Worm (Caenorhabditis elegans) whole organism, dauer: ENCODE data around the gene F59A6.13.

Experiments
- unc-62 ChIP-seq: sonication (generic microtip); optimal IDR thresholded peaks from 2 replicates; lab custom pipeline; 2017; ENCODE audit warnings: missing biosample characterization, missing genetic modification reagents, missing genetic modification characterization

Gene F59A6.13

DNA sequence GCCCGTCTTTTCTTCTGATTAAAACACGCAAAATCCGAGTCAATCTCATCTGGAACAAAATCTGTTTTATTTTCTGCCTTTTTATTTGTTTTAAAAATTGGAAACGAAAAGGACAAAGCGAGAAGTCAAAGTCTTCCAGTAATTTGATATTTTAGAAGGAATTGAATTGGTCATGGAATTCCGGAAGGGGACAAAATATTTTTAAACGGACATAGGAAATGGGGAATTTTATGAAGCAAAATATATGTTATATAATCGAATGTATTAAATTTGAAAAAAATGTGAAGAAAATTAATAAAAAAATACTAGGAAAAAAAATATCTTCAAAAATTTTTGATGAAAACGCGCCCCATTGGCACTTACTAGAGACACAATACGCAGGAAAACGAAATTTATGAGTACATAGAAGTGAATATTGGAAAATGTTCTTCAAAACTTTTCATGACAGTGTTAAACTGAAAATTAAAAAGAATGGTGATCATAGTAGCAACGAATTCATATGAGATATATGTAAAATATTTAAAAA is 18.1 kb downstream of the F59A6.13 start, which contains the start of gene F33G12.7:
TSS of gene F33G12.7 (minus strand) at position 51 of the 526 bp plus-strand sequence.
- no peak for TF ChIP-seq unc-62 (GFP tag; lab: Kevin White, UChicago)

DNA sequence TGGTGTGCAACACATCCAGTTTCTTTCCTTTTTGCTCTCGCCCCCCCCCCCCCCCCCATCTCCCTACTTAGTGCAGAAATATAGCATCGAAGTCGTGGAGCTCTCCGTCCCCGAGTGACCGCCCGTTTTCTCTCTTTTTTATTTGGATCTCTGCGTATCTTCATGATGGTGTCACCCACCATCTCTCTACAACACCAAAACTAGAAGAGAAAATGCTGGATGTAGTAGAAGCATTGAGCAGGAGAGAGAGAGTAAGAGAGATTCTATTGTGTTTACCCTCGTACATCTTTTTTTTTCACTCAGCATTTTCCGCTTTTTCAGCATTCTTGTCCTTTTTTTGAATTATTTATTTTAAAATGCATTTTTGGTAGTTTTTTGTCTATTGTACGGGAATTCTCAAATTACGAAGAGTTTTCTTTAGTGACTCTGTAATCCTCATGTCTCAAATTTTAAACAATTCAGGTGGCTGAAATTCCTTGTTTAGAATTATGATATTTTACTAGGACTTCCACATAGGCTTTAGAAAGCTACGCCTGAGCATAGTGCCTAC is 19.9 kb downstream of the F59A6.13 start:
- TF ChIP-seq unc-62 (GFP tag; lab: Kevin White, UChicago), result no peak

- no peak for TF ChIP-seq unc-62 (GFP tag; lab: Kevin White, UChicago)
Measured at ce11 chrII:5046209-5047200, 23.9 kb downstream of the F59A6.13 start.

DNA sequence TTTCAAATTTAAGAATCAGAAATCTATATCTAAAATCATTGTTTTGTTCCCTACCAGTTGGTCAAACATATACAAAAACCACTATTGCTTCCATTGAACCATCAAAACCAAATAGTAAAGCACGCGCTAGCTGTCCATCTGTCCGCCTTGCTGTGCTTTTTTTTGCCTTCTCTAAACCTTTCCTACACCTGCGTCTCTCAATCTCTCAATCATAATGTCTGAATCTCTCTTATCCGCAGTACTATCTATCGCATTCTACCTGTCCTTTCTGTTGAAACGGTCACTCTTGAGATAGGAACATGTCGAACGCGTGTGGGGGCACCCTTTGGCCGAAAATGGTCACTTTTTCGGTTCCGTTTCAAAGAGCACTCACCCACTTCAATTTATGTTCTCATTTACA is 24.7 kb downstream of the F59A6.13 start:
- no peak for TF ChIP-seq unc-62 (GFP tag; lab: Kevin White, UChicago)

- no peak for TF ChIP-seq unc-62 (GFP tag; lab: Kevin White, UChicago)
Measured at ce11 chrII:5048185-5048795, 25.7 kb downstream of the F59A6.13 start.

DNA sequence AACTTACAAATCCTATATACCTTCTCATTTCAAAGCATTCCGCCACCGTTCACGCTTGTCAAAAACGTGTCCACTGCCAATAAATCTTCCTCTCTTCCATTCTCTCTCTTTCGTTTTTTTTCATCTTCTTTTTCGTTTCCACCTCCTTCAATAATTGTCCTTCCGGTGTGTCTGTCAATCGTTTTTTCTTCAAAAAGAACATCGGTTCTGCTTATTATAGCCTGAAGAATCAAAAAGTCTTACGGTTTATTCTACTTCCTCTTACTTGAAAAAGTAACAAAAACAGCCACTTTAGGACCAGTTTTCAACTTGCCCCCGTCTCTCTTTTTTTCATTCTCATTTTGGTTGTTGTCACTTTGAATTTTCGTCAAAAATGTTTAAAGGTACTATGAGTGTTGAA is 26.6 kb downstream of the F59A6.13 start:
- no peak for TF ChIP-seq unc-62 (GFP tag; lab: Kevin White, UChicago)

DNA sequence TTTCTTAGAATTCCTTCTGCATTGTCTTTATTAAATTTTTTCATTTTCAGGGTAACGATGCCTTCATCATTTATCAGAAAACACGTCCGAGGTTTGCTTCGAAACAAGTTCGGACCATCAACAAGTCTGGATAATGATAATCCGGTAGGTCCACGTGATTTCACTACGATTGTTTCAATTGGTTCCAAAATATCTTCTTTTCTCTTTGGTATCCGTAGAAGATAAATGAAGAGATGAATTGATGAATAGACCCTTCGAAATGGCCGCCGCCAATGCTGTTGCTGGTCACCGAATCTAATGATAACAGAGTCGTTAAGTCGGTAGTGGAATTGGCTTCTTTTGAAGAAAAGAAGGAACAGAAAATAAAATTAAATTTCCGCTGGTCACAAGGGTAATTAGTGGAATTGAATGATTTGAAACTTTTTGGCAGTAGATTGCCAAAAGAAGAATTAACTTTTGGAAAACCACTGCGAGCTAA is 27.3 kb downstream of the F59A6.13 start, which contains the start of gene F33G12.6:
TSS of gene F33G12.6 (plus strand) at position 51 of the 478 bp plus-strand sequence.
- no peak for TF ChIP-seq unc-62 (GFP tag; lab: Kevin White, UChicago)

ce11 chrII:5050776-5051175 is 28.2 kb downstream of the F59A6.13 start:
- TF ChIP-seq unc-62 (GFP tag; lab: Kevin White, UChicago), result no peak

DNA sequence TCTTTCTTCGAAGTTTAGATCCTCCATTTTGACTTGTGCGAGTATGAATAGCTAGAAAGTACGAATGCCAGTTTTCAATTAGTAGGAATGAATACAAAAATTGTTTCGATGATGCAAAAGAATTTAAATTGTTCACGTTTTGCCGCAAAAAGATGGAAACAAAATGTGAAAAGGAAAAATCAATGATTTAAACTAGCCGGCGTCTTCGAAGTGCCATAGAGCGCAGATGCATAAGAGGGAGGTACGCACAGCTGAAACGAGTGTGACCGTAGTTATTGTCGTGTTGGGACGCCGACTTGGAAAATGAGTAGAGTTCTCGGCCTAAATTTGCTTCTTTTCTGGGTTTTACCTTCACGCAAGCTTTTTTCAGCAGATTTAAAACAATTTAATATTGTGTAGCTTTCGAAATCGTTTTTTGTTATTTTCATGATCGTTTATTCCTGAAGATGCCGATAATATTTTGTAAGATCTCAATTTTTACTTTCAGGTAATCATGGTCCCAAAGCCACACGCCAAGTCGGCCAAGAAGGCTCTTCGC is 32.6 kb downstream of the F59A6.13 start, which contains the start of the genes ify-1 and rpl-22:
TSS of gene ify-1 (minus strand) at position 51 of the 538 bp plus-strand sequence.
TSS of gene rpl-22 (plus strand) at position 488 of the 538 bp plus-strand sequence.
- TF ChIP-seq unc-62 (GFP tag; lab: Kevin White, UChicago), result no peak

DNA sequence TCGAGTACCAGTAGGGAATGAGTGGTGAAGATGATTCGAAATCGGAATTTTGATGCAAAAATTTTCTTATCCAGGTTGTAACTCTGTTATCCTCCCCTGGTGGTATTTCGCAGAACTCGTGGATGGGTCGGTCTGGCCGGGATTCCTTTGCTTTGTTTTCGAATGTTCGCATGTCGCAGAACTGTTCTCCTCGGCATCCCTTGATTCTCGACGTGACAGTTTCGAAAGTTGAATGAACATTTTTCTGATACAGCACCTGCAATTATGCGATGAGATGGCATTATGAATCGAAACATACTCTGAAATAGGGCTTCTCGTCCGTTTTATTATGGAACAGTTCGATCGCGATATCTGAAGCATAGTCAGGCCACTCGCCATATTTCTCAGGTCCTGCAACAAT is 33.6 kb downstream of the F59A6.13 start:
- TF ChIP-seq unc-62 (GFP tag; lab: Kevin White, UChicago), result no peak

ce11 chrII:5057315-5057714 is 34.7 kb downstream of the F59A6.13 start:
- TF ChIP-seq unc-62 (GFP tag; lab: Kevin White, UChicago), result no peak

ce11 chrII:5058036-5058435 is 35.4 kb downstream of the F59A6.13 start, which contains the start of gene C27A2.12:
Gene C27A2.12 (minus strand): TSS chrII:5058136.
- TF ChIP-seq unc-62 (GFP tag; lab: Kevin White, UChicago), result no peak

DNA sequence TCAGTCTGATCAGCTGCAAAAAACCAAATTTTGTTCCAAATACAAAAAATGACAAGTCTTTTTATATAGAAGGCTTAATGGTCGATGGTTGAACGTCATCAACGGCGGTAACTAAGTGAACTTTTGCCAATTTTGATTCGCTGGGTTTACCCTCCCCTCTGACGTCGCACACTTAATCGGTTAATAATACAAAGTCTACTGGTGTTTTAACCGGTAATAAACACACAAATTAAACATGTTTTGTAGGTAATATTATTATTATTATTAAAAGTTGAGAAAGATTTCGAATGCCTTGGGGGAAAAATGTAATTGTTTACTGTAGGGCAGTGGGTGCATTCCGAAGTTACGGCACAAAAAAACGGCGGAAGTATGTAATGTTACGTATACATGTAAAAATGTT is 38.1 kb downstream of the F59A6.13 start, which contains the start of gene pho-12:
TSS of gene pho-12 (minus strand) at position 101 of the 400 bp plus-strand sequence.
- TF ChIP-seq unc-62 (GFP tag; lab: Kevin White, UChicago), result no peak

DNA sequence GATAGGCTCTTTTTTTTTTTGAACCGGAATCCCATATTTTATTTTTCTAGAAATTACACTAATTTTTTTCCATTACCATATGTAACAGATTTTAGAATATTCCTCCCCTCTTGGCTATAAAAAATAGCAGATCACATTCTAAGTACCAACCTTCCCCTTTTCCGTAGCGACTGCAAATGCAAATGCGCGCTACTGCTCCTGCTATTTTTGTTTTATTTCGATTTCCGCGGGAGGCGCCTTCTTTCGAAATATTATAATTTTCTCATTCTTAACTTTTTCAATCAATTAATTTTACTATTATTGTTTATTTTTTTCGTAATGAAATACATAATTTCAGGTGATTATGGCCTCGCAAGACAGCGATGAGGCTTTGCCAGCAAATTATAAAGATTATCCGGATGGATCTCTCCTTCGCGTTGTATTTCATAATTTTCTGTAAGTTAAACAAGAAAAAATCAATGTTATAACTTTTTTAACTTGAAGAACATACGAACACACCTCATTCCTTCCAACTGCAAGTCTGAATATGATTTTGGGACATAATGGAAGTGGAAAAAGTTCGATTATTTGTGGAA is 39.3 kb downstream of the F59A6.13 start, which contains the start of gene smc-5:
TSS of gene smc-5 (plus strand) at position 332 of the 575 bp plus-strand sequence.
- TF ChIP-seq unc-62 (GFP tag; lab: Kevin White, UChicago), result no peak
